Fruit fly (Drosophila melanogaster) whole organism, embryonic: ENCODE measurements around the gene RpS28-like.

ENCODE experiments used
- Ada2b ChIP-seq: fragments of 200-800 bp; sonication (Bioruptor generic); IDR thresholded peaks from 2 replicates; pipeline ENCODE4 v1.3.6; 2022; ENCODE audit warnings: missing biosample characterization, missing genetic modification characterization
- Bteb2 ChIP-seq: fragments of 200-800 bp; sonication (Bioruptor generic); optimal IDR thresholded peaks from 2 replicates; lab custom pipeline; 2016; ENCODE audit warnings: missing biosample characterization, missing genetic modification characterization
- CG10543 ChIP-seq: fragments of 200-800 bp; sonication (Bioruptor generic); optimal IDR thresholded peaks from 3 replicates; lab custom pipeline; 2017; ENCODE audit warnings: missing biosample characterization, mild to moderate bottlenecking, missing genetic modification characterization, moderate library complexity
- CG10654 ChIP-seq: fragments of 200-800 bp; sonication (Bioruptor generic); optimal IDR thresholded peaks from 2 replicates; lab custom pipeline; 2016; ENCODE audit warnings: missing biosample characterization, missing genetic modification characterization
- CG10959 ChIP-seq: fragments of 200-800 bp; sonication (Bioruptor generic); IDR thresholded peaks from 2 replicates; pipeline ENCODE4 v1.3.6; 2022; ENCODE audit warnings: missing biosample characterization, missing genetic modification characterization
- CG11247 ChIP-seq: fragments of 200-800 bp; sonication (Bioruptor generic); IDR thresholded peaks from 2 replicates; pipeline ENCODE4 v1.3.6; 2022; ENCODE audit warnings: missing biosample characterization, missing genetic modification characterization
- CG12071 ChIP-seq: fragments of 200-800 bp; sonication (Bioruptor generic); optimal IDR thresholded peaks from 3 replicates; lab custom pipeline; 2018; ENCODE audit warnings: missing biosample characterization, mild to moderate bottlenecking, missing genetic modification characterization
- CG12659 ChIP-seq: fragments of 200-800 bp; sonication (Bioruptor generic); optimal IDR thresholded peaks from 3 replicates; lab custom pipeline; 2017; ENCODE audit warnings: mild to moderate bottlenecking, missing biosample characterization, missing genetic modification reagents, missing genetic modification characterization
- CG12769 ChIP-seq: fragments of 200-800 bp; sonication (Bioruptor generic); optimal IDR thresholded peaks from 2 replicates; lab custom pipeline; 2019; ENCODE audit warnings: missing biosample characterization, mild to moderate bottlenecking, missing genetic modification characterization, moderate library complexity
- CG13287 ChIP-seq: fragments of 200-800 bp; sonication (Bioruptor generic); IDR thresholded peaks from 2 replicates; pipeline ENCODE4 v1.3.6; 2022; ENCODE audit warnings: missing biosample characterization, missing genetic modification characterization; ENCODE audit not compliant: partially characterized antibody
- CG15514 ChIP-seq: fragments of 200-800 bp; sonication (Bioruptor generic); optimal IDR thresholded peaks from 3 replicates; lab custom pipeline; 2017; ENCODE audit warnings: missing biosample characterization, missing genetic modification characterization, mild to moderate bottlenecking, moderate library complexity, missing genetic modification reagents
- CG1602 ChIP-seq: fragments of 200-800 bp; sonication (Bioruptor generic); optimal IDR thresholded peaks from 3 replicates; lab custom pipeline; 2016; ENCODE audit warnings: missing biosample characterization, missing genetic modification characterization
- CG17802 ChIP-seq: fragments of 200-800 bp; sonication (Bioruptor generic); optimal IDR thresholded peaks from 2 replicates; lab custom pipeline; 2018; ENCODE audit warnings: missing biosample characterization, mild to moderate bottlenecking, missing genetic modification characterization, moderate library complexity
- CG2889 ChIP-seq: fragments of 200-800 bp; sonication (Bioruptor generic); IDR thresholded peaks from 3 replicates; pipeline ENCODE4 v1.3.6; 2022; ENCODE audit warnings: missing biosample characterization, missing genetic modification characterization
- CG32767 ChIP-seq: fragments of 200-800 bp; sonication (Bioruptor generic); IDR thresholded peaks from 2 replicates; pipeline ENCODE4 v1.3.6; 2022; ENCODE audit warnings: missing biosample characterization, missing genetic modification characterization
- CG43689 ChIP-seq: fragments of 200-800 bp; sonication (Bioruptor generic); IDR thresholded peaks from 2 replicates; pipeline ENCODE4 v1.3.6; 2022; ENCODE audit warnings: missing biosample characterization, missing genetic modification characterization
- CG4617 ChIP-seq: fragments of 200-800 bp; sonication (Bioruptor generic); optimal IDR thresholded peaks from 3 replicates; lab custom pipeline; 2016; ENCODE audit warnings: missing biosample characterization, missing genetic modification characterization, borderline replicate concordance
- CG5180 ChIP-seq: fragments of 200-800 bp; sonication (Bioruptor generic); optimal IDR thresholded peaks from 3 replicates; lab custom pipeline; 2017; ENCODE audit warnings: missing biosample characterization, missing genetic modification characterization, mild to moderate bottlenecking, moderate library complexity, missing genetic modification reagents
- CG5245 ChIP-seq: fragments of 200-800 bp; sonication (Bioruptor generic); optimal IDR thresholded peaks from 3 replicates; lab custom pipeline; 2016; ENCODE audit warnings: missing biosample characterization, missing genetic modification characterization
- CG7372 ChIP-seq: fragments of 200-800 bp; sonication (Bioruptor generic); IDR thresholded peaks from 2 replicates; pipeline ENCODE4 v1.3.6; 2022; ENCODE audit warnings: missing biosample characterization, missing genetic modification characterization
- CG7839 ChIP-seq: fragments of 200-800 bp; sonication (Bioruptor generic); optimal IDR thresholded peaks from 3 replicates; lab custom pipeline; 2018; ENCODE audit warnings: missing biosample characterization, mild to moderate bottlenecking, missing genetic modification characterization, moderate library complexity
- CG8089 ChIP-seq: fragments of 200-800 bp; sonication (Bioruptor generic); optimal IDR thresholded peaks from 3 replicates; lab custom pipeline; 2016; ENCODE audit warnings: missing biosample characterization, missing genetic modification characterization
- CG9932 ChIP-seq: fragments of 200-800 bp; sonication (Bioruptor generic); IDR thresholded peaks from 2 replicates; pipeline ENCODE4 v1.3.6; 2022; ENCODE audit warnings: missing biosample characterization, missing genetic modification characterization
- CHES-1-like ChIP-seq: fragments of 200-800 bp; sonication (Bioruptor generic); optimal IDR thresholded peaks from 2 replicates; lab custom pipeline; 2016; ENCODE audit warnings: missing biosample characterization, missing genetic modification characterization
- Dll ChIP-seq: fragments of 200-800 bp; sonication (Bioruptor generic); IDR thresholded peaks from 4 replicates; pipeline ENCODE4 v1.3.6; 2022; ENCODE audit warnings: missing biosample characterization, missing genetic modification characterization; ENCODE audit not compliant: partially characterized antibody
- E2f1 ChIP-seq: fragments of 200-800 bp; sonication (Bioruptor generic); IDR thresholded peaks from 2 replicates; pipeline ENCODE4 v1.3.6; 2022; ENCODE audit warnings: missing biosample characterization, missing genetic modification characterization
- ERR ChIP-seq: fragments of 200-800 bp; sonication (Bioruptor generic); optimal IDR thresholded peaks from 2 replicates; lab custom pipeline; 2016; ENCODE audit warnings: missing biosample characterization, missing genetic modification characterization
- Ets65A ChIP-seq: fragments of 200-800 bp; sonication (Bioruptor generic); peaks from one replicate; lab custom pipeline; 2016; ENCODE audit warnings: missing biosample characterization, missing genetic modification characterization
- HLH3B ChIP-seq: fragments of 200-800 bp; sonication (Bioruptor generic); IDR thresholded peaks from 2 replicates; pipeline ENCODE4 v1.3.6; 2022; ENCODE audit warnings: missing biosample characterization, missing genetic modification characterization
- Hmx ChIP-seq: fragments of 200-800 bp; sonication (Bioruptor generic); optimal IDR thresholded peaks from 2 replicates; lab custom pipeline; 2016; ENCODE audit warnings: missing biosample characterization, missing genetic modification characterization
- MTF-1 ChIP-seq: fragments of 200-800 bp; sonication (Bioruptor generic); optimal IDR thresholded peaks from 2 replicates; lab custom pipeline; 2018; ENCODE audit warnings: missing biosample characterization, mild to moderate bottlenecking, missing genetic modification characterization, borderline replicate concordance
- Med ChIP-seq: fragments of 200-800 bp; sonication (Bioruptor generic); peaks from one replicate; lab custom pipeline; 2016; ENCODE audit warnings: missing biosample characterization, missing genetic modification characterization, mild to moderate bottlenecking, inconsistent platforms, moderate library complexity
- Myb ChIP-seq: fragments of 200-800 bp; sonication (Bioruptor generic); optimal IDR thresholded peaks from 2 replicates; lab custom pipeline; 2016; ENCODE audit warnings: missing biosample characterization, missing genetic modification characterization
- NfI ChIP-seq: fragments of 200-800 bp; sonication (Bioruptor generic); optimal IDR thresholded peaks from 3 replicates; lab custom pipeline; 2018; ENCODE audit warnings: missing biosample characterization, mild to moderate bottlenecking, missing genetic modification characterization, moderate library complexity
- Oaz ChIP-seq: fragments of 200-800 bp; sonication (Bioruptor generic); IDR thresholded peaks from 2 replicates; pipeline ENCODE4 v1.3.6; 2022; ENCODE audit warnings: missing biosample characterization, missing genetic modification characterization
- Optix ChIP-seq: fragments of 200-800 bp; sonication (Bioruptor generic); IDR thresholded peaks from 3 replicates; pipeline ENCODE4 v1.3.6; 2022; ENCODE audit warnings: missing biosample characterization, missing genetic modification characterization
- Stat92E ChIP-seq, 3 experiments: fragments of >200 bp in 2 of 3; fragments of 200-800 bp in 1 of 3; sonication (Bioruptor generic) in 1 of 3; optimal IDR thresholded peaks; 2 replicates each; lab custom pipeline; 2017 to 2019; ENCODE audit warnings: missing biosample characterization in 3 of 3, missing genetic modification characterization in 3 of 3, mild to moderate bottlenecking in 1 of 3, moderate library complexity in 1 of 3
- YL-1 ChIP-seq: fragments of 200-800 bp; sonication (Bioruptor generic); optimal IDR thresholded peaks from 3 replicates; lab custom pipeline; 2017; ENCODE audit warnings: missing biosample characterization, mild to moderate bottlenecking, missing genetic modification characterization
- esg ChIP-seq: fragments of 200-800 bp; sonication (Bioruptor generic); conservative IDR thresholded peaks from 2 replicates; pipeline ENCODE4 v1.3.6; 2022; ENCODE audit warnings: missing biosample characterization, missing genetic modification characterization
- ftz-f1 ChIP-seq: fragments of 200-800 bp; sonication (Bioruptor generic); optimal IDR thresholded peaks from 2 replicates; lab custom pipeline; 2016; ENCODE audit warnings: missing biosample characterization, missing genetic modification characterization
- gcm2 ChIP-seq: fragments of 200-800 bp; sonication (Bioruptor generic); optimal IDR thresholded peaks from 2 replicates; lab custom pipeline; 2016; ENCODE audit warnings: missing biosample characterization, missing genetic modification characterization
- kay ChIP-seq: fragments of 200-800 bp; sonication (Bioruptor generic); optimal IDR thresholded peaks from 2 replicates; lab custom pipeline; 2016; ENCODE audit warnings: missing biosample characterization, missing genetic modification characterization
- lbe ChIP-seq: fragments of 200-800 bp; sonication (Bioruptor generic); optimal IDR thresholded peaks from 2 replicates; lab custom pipeline; 2016; ENCODE audit warnings: missing biosample characterization, mild to moderate bottlenecking, missing genetic modification characterization
- org-1 ChIP-seq: fragments of 200-800 bp; sonication (Bioruptor generic); optimal IDR thresholded peaks from 2 replicates; lab custom pipeline; 2017; ENCODE audit warnings: missing biosample characterization, missing genetic modification characterization
- pnt ChIP-seq: fragments of 200-800 bp; sonication (Bioruptor generic); optimal IDR thresholded peaks from 3 replicates; lab custom pipeline; 2016; ENCODE audit warnings: missing biosample characterization, missing genetic modification characterization
- ro ChIP-seq: fragments of 200-800 bp; sonication (Bioruptor generic); IDR thresholded peaks from 2 replicates; pipeline ENCODE4 v1.3.6; 2022; ENCODE audit warnings: missing biosample characterization, missing genetic modification characterization
- row ChIP-seq: fragments of 200-800 bp; sonication (Bioruptor generic); IDR thresholded peaks from 3 replicates; pipeline ENCODE4 v1.3.6; 2022; ENCODE audit warnings: missing biosample characterization, missing genetic modification characterization
- sim ChIP-seq: fragments of 200-800 bp; sonication (Bioruptor generic); IDR thresholded peaks from 2 replicates; pipeline ENCODE4 v1.3.6; 2022; ENCODE audit warnings: missing biosample characterization, missing genetic modification characterization
- ttk ChIP-seq: fragments of 200-800 bp; sonication (Bioruptor generic); IDR thresholded peaks from 2 replicates; pipeline ENCODE4 v2.1.2; 2022; ENCODE audit warnings: missing biosample characterization, missing genetic modification characterization
- wdn ChIP-seq: fragments of 200-800 bp; sonication (Bioruptor generic); IDR thresholded peaks from 2 replicates; pipeline ENCODE4 v1.3.6; 2022; ENCODE audit warnings: missing biosample characterization, missing genetic modification characterization

The RpS28-like gene

DNA sequence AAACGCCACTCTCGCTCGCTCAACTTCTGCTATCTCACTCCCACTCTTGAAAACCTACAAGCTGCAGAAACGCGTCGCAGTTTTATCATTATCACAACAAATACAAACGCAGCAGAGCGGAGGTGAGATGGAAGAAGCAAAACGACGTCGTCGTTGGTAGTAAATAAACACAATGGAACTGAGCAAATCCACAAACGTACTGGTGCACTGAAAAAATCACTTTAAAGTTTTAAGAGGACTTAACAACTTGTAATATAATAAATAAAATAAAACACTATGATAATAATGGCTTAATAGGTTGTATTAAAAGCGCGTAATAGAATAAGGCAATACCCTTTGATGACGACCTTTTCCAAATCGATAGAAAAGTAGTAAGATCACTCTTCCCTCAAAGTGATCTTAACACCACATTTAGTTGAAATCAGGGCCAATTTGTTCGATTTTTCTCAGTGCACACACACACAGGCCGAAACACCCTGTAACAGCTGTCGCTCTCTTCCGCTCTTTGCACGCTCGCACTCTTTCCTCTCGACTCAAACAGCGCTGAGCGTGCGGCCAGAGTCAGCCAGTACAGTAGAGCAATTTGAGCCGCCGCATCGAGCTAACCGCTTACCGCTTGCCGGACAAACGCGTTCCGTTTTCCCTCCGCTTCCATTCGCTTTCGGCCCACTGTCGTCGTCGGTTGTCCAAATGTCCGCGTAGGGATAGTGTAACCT is 12.8 kb downstream of the RpS28-like start (continued):
- TF ChIP-seq Myb = peak; percentile 18
- peak; percentile 5 for TF ChIP-seq ftz-f1 (GFP tag; lab: Kevin White, UChicago)
- TF ChIP-seq Dll (GFP tag; lab: Robert Waterston, UW) = no peak
- peak; percentile 92 for TF ChIP-seq wdn (GFP tag; lab: Robert Waterston, UW)
- peak; percentile 84 for TF ChIP-seq CG4617 (GFP tag; lab: Kevin White, UChicago)
- peak; percentile 95 for TF ChIP-seq kay
- peak; percentile 74 for TF ChIP-seq CG15514 (GFP tag; lab: Kevin White, UChicago)
- peak; percentile 89 for TF ChIP-seq CG10959 (GFP tag; lab: Robert Waterston, UW)
- TF ChIP-seq CG5180 (GFP tag; lab: Kevin White, UChicago) = peak; percentile 88
- peak; percentile 95 for TF ChIP-seq CG32767 (GFP tag; lab: Robert Waterston, UW)
- TF ChIP-seq CHES-1-like (GFP tag; lab: Kevin White, UChicago) = peak; percentile 11
- peak; percentile 86 for TF ChIP-seq CG43689 (GFP tag; lab: Robert Waterston, UW)
- TF ChIP-seq CG7372 (GFP tag; lab: Robert Waterston, UW) = peak; percentile 96
- peak; percentile 59 for TF ChIP-seq pnt (GFP tag; lab: Kevin White, UChicago)
- peak; percentile 95 for TF ChIP-seq esg (GFP tag; lab: Robert Waterston, UW)
- TF ChIP-seq Med (GFP tag; lab: Kevin White, UChicago) = peak; percentile 94
- TF ChIP-seq ro (GFP tag; lab: Robert Waterston, UW) = peak; percentile 87
- peak; percentile 77 for TF ChIP-seq CG12071 (GFP tag; lab: Kevin White, UChicago)
- TF ChIP-seq sim (GFP tag; lab: Robert Waterston, UW) = peak; percentile 89
- peak; percentile 77 for TF ChIP-seq CG12769 (tag; lab: Kevin White, UChicago)
- TF ChIP-seq Bteb2 (GFP tag; lab: Kevin White, UChicago) = peak; percentile 58
- peak; percentile 97 for TF ChIP-seq CG7839 (tag; lab: Kevin White, UChicago)
- peak; percentile 99 for TF ChIP-seq row
- TF ChIP-seq CG9932 = peak; percentile 96
- TF ChIP-seq HLH3B (GFP tag; lab: Robert Waterston, UW) = peak; percentile 93
- TF ChIP-seq CG1602 (GFP tag; lab: Kevin White, UChicago) = peak; percentile 95
- peak; percentile 91 for TF ChIP-seq CG11247 (GFP tag; lab: Robert Waterston, UW)
- peak; percentile 91 for TF ChIP-seq CG2889 (GFP tag; lab: Robert Waterston, UW)
- TF ChIP-seq CG17802 (tag; lab: Kevin White, UChicago) = peak; percentile 62
- peak; percentile 94 for TF ChIP-seq YL-1
- peak; percentile 35; the same call in 1 of the 2 replicates for TF ChIP-seq CG13287 (GFP tag; lab: Robert Waterston, UW)
- peak; percentile 97 for TF ChIP-seq CG12659 (GFP tag; lab: Kevin White, UChicago)
- TF ChIP-seq Optix (GFP tag; lab: Robert Waterston, UW) = peak; percentile 95
- peak; percentile 93 for TF ChIP-seq lbe (GFP tag; lab: Kevin White, UChicago)
- peak; percentile 85 for TF ChIP-seq Ada2b (GFP tag; lab: Robert Waterston, UW)
- TF ChIP-seq CG8089 (GFP tag; lab: Kevin White, UChicago) = peak; percentile 65
- peak; percentile 91 for TF ChIP-seq CG10654 (GFP tag; lab: Kevin White, UChicago)
- peak; percentile 93 for TF ChIP-seq ttk
- TF ChIP-seq CG10543 (GFP tag; lab: Kevin White, UChicago) = peak; percentile 97
- TF ChIP-seq gcm2 (GFP tag; lab: Kevin White, UChicago) = peak; percentile 92
- peak; percentile 18 for TF ChIP-seq MTF-1
- TF ChIP-seq Hmx (GFP tag; lab: Kevin White, UChicago) = peak; percentile 82
- peak; percentile 97 for TF ChIP-seq NfI (GFP tag; lab: Kevin White, UChicago)
- peak; percentile 99 for TF ChIP-seq Ets65A
- peak; percentile 45 for TF ChIP-seq ERR
- TF ChIP-seq Stat92E (GFP tag; optimal IDR thresholded peaks at IDR 0.05; lab: Kevin White, UChicago) = peak in 1 of 3 experiments; percentile 86
- peak; percentile 85 for TF ChIP-seq CG5245 (GFP tag; lab: Kevin White, UChicago)
- TF ChIP-seq org-1 (GFP tag; lab: Kevin White, UChicago) = peak; percentile 94
- peak; percentile 90 for TF ChIP-seq Oaz (GFP tag; lab: Robert Waterston, UW)
- TF ChIP-seq E2f1 = peak; percentile 94
